Fruit fly (Drosophila melanogaster) S2 (cell line): ENCODE results near the gene sqd.

Experiments
- CG8478 ChIP-seq: fragments of >200 bp; optimal IDR thresholded peaks from 2 replicates; lab custom pipeline; 2018
- CTCF ChIP-seq, 2 experiments: fragments of >200 bp; optimal IDR thresholded peaks; 2 replicates each; lab custom pipeline; 2018

Gene sqd

dm6 chr3R:13596409-13596808, 49.7 kb downstream of the sqd start:
- TF ChIP-seq CG8478 (no peak), CTCF (optimal IDR thresholded peaks at IDR 0.05; lab: Kevin White, UChicago) (no peak)

DNA sequence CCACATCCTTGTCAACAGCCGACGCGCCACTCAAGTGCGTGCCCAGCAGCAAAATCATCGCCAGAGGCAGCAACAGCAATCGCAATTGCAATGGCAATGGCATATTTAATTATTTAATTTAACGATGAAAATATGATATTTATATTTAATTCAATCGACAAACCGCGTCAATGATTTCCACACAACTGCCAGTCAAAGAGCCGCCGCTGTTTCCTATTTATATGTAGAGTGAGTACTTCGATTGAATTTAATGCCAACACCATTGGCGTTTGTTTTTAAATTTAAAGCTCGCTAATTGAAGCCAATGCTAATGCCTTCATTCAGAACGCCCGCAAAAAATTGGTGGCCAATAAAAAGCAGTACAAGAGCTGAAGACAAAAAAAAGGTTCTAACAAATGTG, 53.5 kb downstream of the sqd start, which contains the start of gene CG14369:
Gene CG14369 (minus strand): TSS at position 101 of the 400 bp plus-strand sequence.
- TF ChIP-seq CTCF (optimal IDR thresholded peaks at IDR 0.05; lab: Kevin White, UChicago) (no peak), CG8478 (no peak)

dm6 chr3R:13587697-13588096, 58.4 kb downstream of the sqd start, which contains the start of gene CG14370:
TSS of gene CG14370 (plus strand) at chr3R:13587997.
- TF ChIP-seq CG8478 (no peak), CTCF (optimal IDR thresholded peaks at IDR 0.05; lab: Kevin White, UChicago) (no peak)
